Fruit fly (Drosophila melanogaster) whole organism, embryonic: ENCODE measurements around the gene CG31952.
A peak's percentile ranks its signal among the peaks of the same experiment; 100 is the strongest.

ENCODE experiments used
- CG10209 ChIP-seq: fragments of 200-800 bp; sonication (Bioruptor generic); optimal IDR thresholded peaks from 3 replicates; lab custom pipeline; 2017; ENCODE audit warnings: missing biosample characterization, mild to moderate bottlenecking, missing genetic modification characterization, missing genetic modification reagents
- CG10565 ChIP-seq: fragments of 200-800 bp; sonication (Bioruptor generic); optimal IDR thresholded peaks from 3 replicates; lab custom pipeline; 2016; ENCODE audit warnings: missing biosample characterization, mild to moderate bottlenecking, missing genetic modification characterization
- CG11247 ChIP-seq: fragments of 200-800 bp; sonication (Bioruptor generic); IDR thresholded peaks from 2 replicates; pipeline ENCODE4 v1.3.6; 2022; ENCODE audit warnings: missing biosample characterization, missing genetic modification characterization
- CG12104 ChIP-seq: fragments of 200-800 bp; sonication (Bioruptor generic); optimal IDR thresholded peaks from 3 replicates; lab custom pipeline; 2016; ENCODE audit warnings: missing biosample characterization, missing genetic modification characterization
- CG13775 ChIP-seq: fragments of 200-800 bp; sonication (Bioruptor generic); optimal IDR thresholded peaks from 3 replicates; lab custom pipeline; 2017; ENCODE audit warnings: missing biosample characterization, mild to moderate bottlenecking, missing genetic modification characterization
- CG13894 ChIP-seq: fragments of 200-800 bp; sonication (Bioruptor generic); optimal IDR thresholded peaks from 3 replicates; lab custom pipeline; 2018; ENCODE audit warnings: missing biosample characterization, mild to moderate bottlenecking, missing genetic modification characterization, moderate library complexity
- CG14050 ChIP-seq: fragments of 200-800 bp; sonication (Bioruptor generic); IDR thresholded peaks from 3 replicates; pipeline ENCODE4 v1.3.6; 2022; ENCODE audit warnings: missing biosample characterization, missing genetic modification characterization
- CG17385 ChIP-seq: fragments of 200-800 bp; sonication (Bioruptor generic); optimal IDR thresholded peaks from 3 replicates; lab custom pipeline; 2018; ENCODE audit warnings: missing biosample characterization, mild to moderate bottlenecking, missing genetic modification characterization
- CG2712 ChIP-seq: fragments of 200-800 bp; optimal IDR thresholded peaks from 3 replicates; lab custom pipeline; 2019; ENCODE audit warnings: missing biosample characterization, mild to moderate bottlenecking, missing genetic modification characterization, moderate library complexity
- CG2875 ChIP-seq: fragments of 200-800 bp; sonication (Bioruptor generic); optimal IDR thresholded peaks from 2 replicates; lab custom pipeline; 2017; ENCODE audit warnings: missing biosample characterization, mild to moderate bottlenecking, missing genetic modification characterization, missing genetic modification reagents
- CG3065 ChIP-seq: fragments of 200-800 bp; sonication (Bioruptor generic); optimal IDR thresholded peaks from 2 replicates; lab custom pipeline; 2016; ENCODE audit warnings: missing biosample characterization, missing genetic modification characterization
- CG32532 ChIP-seq: fragments of 200-800 bp; sonication (Bioruptor generic); IDR thresholded peaks from 2 replicates; pipeline ENCODE4 v1.3.6; 2022; ENCODE audit warnings: missing biosample characterization, missing genetic modification characterization
- CG33557 ChIP-seq: fragments of 200-800 bp; sonication (Bioruptor generic); optimal IDR thresholded peaks from 2 replicates; lab custom pipeline; 2019; ENCODE audit warnings: missing biosample characterization, mild to moderate bottlenecking, missing genetic modification characterization, moderate library complexity
- CG3726 ChIP-seq: fragments of 200-800 bp; sonication (Bioruptor generic); IDR thresholded peaks from 3 replicates; pipeline ENCODE4, ENCODE4 v1.3.6; 2022; ENCODE audit warnings: missing biosample characterization, missing genetic modification characterization
- CG3838 ChIP-seq: fragments of 200-800 bp; sonication (Bioruptor generic); optimal IDR thresholded peaks from 3 replicates; lab custom pipeline; 2016; ENCODE audit warnings: missing biosample characterization, missing genetic modification characterization
- CG7928 ChIP-seq: fragments of 200-800 bp; sonication (Bioruptor generic); optimal IDR thresholded peaks from 2 replicates; lab custom pipeline; 2017; ENCODE audit warnings: missing biosample characterization, mild to moderate bottlenecking, missing genetic modification characterization
- CG9437 ChIP-seq: fragments of 200-800 bp; sonication (Bioruptor generic); optimal IDR thresholded peaks from 2 replicates; lab custom pipeline; 2018; ENCODE audit warnings: missing biosample characterization, mild to moderate bottlenecking, missing genetic modification characterization
- CG9876 ChIP-seq: fragments of 200-800 bp; sonication (Bioruptor generic); optimal IDR thresholded peaks from 2 replicates; lab custom pipeline; 2016; ENCODE audit warnings: missing biosample characterization, missing genetic modification characterization
- Chrac-16 ChIP-seq: fragments of 200-800 bp; sonication (Bioruptor generic); optimal IDR thresholded peaks from 3 replicates; lab custom pipeline; 2016; ENCODE audit warnings: missing biosample characterization, missing genetic modification characterization
- D ChIP-seq, 2 experiments: fragments of 200-800 bp in 1 of 2; fragments of >200 bp in 1 of 2; sonication (Bioruptor generic) in 1 of 2; optimal IDR thresholded peaks; 2 replicates in 1 of 2; 3 replicates in 1 of 2; lab custom pipeline; 2017; ENCODE audit warnings: mild to moderate bottlenecking in 1 of 2, missing biosample characterization in 1 of 2, missing genetic modification characterization in 1 of 2, missing genetic modification reagents in 1 of 2
- E2f1 ChIP-seq: fragments of 200-800 bp; sonication (Bioruptor generic); IDR thresholded peaks from 2 replicates; pipeline ENCODE4 v1.3.6; 2022; ENCODE audit warnings: missing biosample characterization, missing genetic modification characterization
- Eip74EF ChIP-seq, 2 experiments: fragments of 200-800 bp in 1 of 2; fragments of >200 bp in 1 of 2; sonication (Bioruptor generic) in 1 of 2; optimal IDR thresholded peaks; 2 replicates each; lab custom pipeline; 2017 to 2019; ENCODE audit warnings: missing biosample characterization in 2 of 2, missing genetic modification characterization in 2 of 2, mild to moderate bottlenecking in 1 of 2, moderate library complexity in 1 of 2
- Hmx ChIP-seq: fragments of 200-800 bp; sonication (Bioruptor generic); optimal IDR thresholded peaks from 2 replicates; lab custom pipeline; 2016; ENCODE audit warnings: missing biosample characterization, missing genetic modification characterization
- MBD-R2 ChIP-seq: fragments of 200-800 bp; sonication (Bioruptor generic); IDR thresholded peaks from 2 replicates; pipeline ENCODE4 v1.3.6; 2022; ENCODE audit warnings: missing biosample characterization, missing genetic modification characterization
- MESR4 ChIP-seq: fragments of 200-800 bp; sonication (Bioruptor generic); optimal IDR thresholded peaks from 2 replicates; lab custom pipeline; 2018; ENCODE audit warnings: missing biosample characterization, mild to moderate bottlenecking, missing genetic modification characterization, moderate library complexity
- Mrtf ChIP-seq: fragments of 200-800 bp; sonication (Bioruptor generic); IDR thresholded peaks from 3 replicates; pipeline ENCODE4 v1.3.6; 2022; ENCODE audit warnings: missing biosample characterization, missing genetic modification characterization
- NC2α ChIP-seq: fragments of 200-800 bp; sonication (Bioruptor generic); optimal IDR thresholded peaks from 2 replicates; lab custom pipeline; 2016; ENCODE audit warnings: missing biosample characterization, missing genetic modification characterization
- Nf-YB ChIP-seq: fragments of 200-800 bp; sonication (Bioruptor generic); optimal IDR thresholded peaks from 3 replicates; lab custom pipeline; 2019; ENCODE audit warnings: missing biosample characterization, mild to moderate bottlenecking, missing genetic modification characterization, moderate library complexity
- Ptx1 ChIP-seq: fragments of 200-800 bp; sonication (Bioruptor generic); IDR thresholded peaks from 2 replicates; pipeline ENCODE4 v1.3.6; 2022; ENCODE audit warnings: missing biosample characterization, missing genetic modification characterization
- Sin3A ChIP-seq: fragments of >200 bp; optimal IDR thresholded peaks from 2 replicates; lab custom pipeline; 2018
- Xbp1 ChIP-seq: fragments of 200-800 bp; sonication (Bioruptor generic); optimal IDR thresholded peaks from 3 replicates; lab custom pipeline; 2016; ENCODE audit warnings: missing biosample characterization, mild to moderate bottlenecking, missing genetic modification characterization
- aop ChIP-seq: fragments of 200-800 bp; sonication (Bioruptor generic); IDR thresholded peaks from 2 replicates; pipeline ENCODE4 v1.3.6; 2022; ENCODE audit warnings: missing biosample characterization, missing genetic modification characterization
- ash1 ChIP-seq: fragments of 200-800 bp; sonication (Bioruptor generic); optimal IDR thresholded peaks from 2 replicates; lab custom pipeline; 2018; ENCODE audit warnings: missing biosample characterization, mild to moderate bottlenecking, missing genetic modification characterization
- bowl ChIP-seq: fragments of 200-800 bp; sonication (Bioruptor generic); IDR thresholded peaks from 2 replicates; pipeline ENCODE4 v1.3.6; 2022; ENCODE audit warnings: missing biosample characterization, missing genetic modification characterization
- fu2 ChIP-seq: fragments of 200-800 bp; sonication (Bioruptor generic); optimal IDR thresholded peaks from 2 replicates; lab custom pipeline; 2016; ENCODE audit warnings: missing biosample characterization, missing genetic modification characterization
- gcm ChIP-seq: fragments of 200-800 bp; sonication (Bioruptor generic); optimal IDR thresholded peaks from 2 replicates; lab custom pipeline; 2019; ENCODE audit warnings: missing biosample characterization, mild to moderate bottlenecking, missing genetic modification characterization, moderate library complexity
- gfzf ChIP-seq: fragments of 200-800 bp; sonication (Bioruptor generic); optimal IDR thresholded peaks from 2 replicates; lab custom pipeline; 2016; ENCODE audit warnings: missing biosample characterization, mild to moderate bottlenecking, missing genetic modification characterization, moderate library complexity
- grau ChIP-seq: fragments of 200-800 bp; optimal IDR thresholded peaks from 3 replicates; lab custom pipeline; 2019; ENCODE audit warnings: missing biosample characterization, mild to moderate bottlenecking, missing genetic modification characterization, moderate library complexity
- gro ChIP-seq: fragments of 200-800 bp; sonication (Bioruptor generic); optimal IDR thresholded peaks from 2 replicates; lab custom pipeline; 2016; ENCODE audit warnings: missing biosample characterization, missing genetic modification characterization
- ken ChIP-seq: fragments of 200-800 bp; sonication (Bioruptor generic); IDR thresholded peaks from 3 replicates; pipeline ENCODE4 v1.3.6; 2022; ENCODE audit warnings: missing biosample characterization, missing genetic modification characterization
- lab ChIP-seq: fragments of 200-800 bp; sonication (Bioruptor generic); optimal IDR thresholded peaks from 3 replicates; lab custom pipeline; 2017; ENCODE audit warnings: missing biosample characterization, missing genetic modification characterization, mild to moderate bottlenecking, moderate library complexity, missing genetic modification reagents
- oc ChIP-seq: fragments of 200-800 bp; sonication (Bioruptor generic); optimal IDR thresholded peaks from 2 replicates; lab custom pipeline; 2018; ENCODE audit warnings: missing biosample characterization, mild to moderate bottlenecking, missing genetic modification characterization, moderate library complexity
- scrt ChIP-seq: fragments of 200-800 bp; sonication (Bioruptor generic); optimal IDR thresholded peaks from 2 replicates; lab custom pipeline; 2018; ENCODE audit warnings: missing biosample characterization, mild to moderate bottlenecking, missing genetic modification characterization, moderate library complexity
- shn ChIP-seq: fragments of 200-800 bp; sonication (Bioruptor generic); optimal IDR thresholded peaks from 3 replicates; lab custom pipeline; 2016; ENCODE audit warnings: missing biosample characterization, missing genetic modification characterization
- tgo ChIP-seq: fragments of 200-800 bp; sonication (Bioruptor generic); IDR thresholded peaks from 3 replicates; pipeline ENCODE4 v1.3.6; 2022; ENCODE audit warnings: missing biosample characterization, missing genetic modification characterization
- twi ChIP-seq: fragments of 200-800 bp; optimal IDR thresholded peaks from 2 replicates; lab custom pipeline; 2019; ENCODE audit warnings: missing biosample characterization, mild to moderate bottlenecking, missing genetic modification characterization, moderate library complexity

CG31952 gene

dm6 chr2L:3437068-3437467 lies 20.6 kb downstream of the CG31952 start (continued):
- TF ChIP-seq CG10565 (GFP tag; lab: Kevin White, UChicago), result no peak
- peak; percentile 46; the same call in 1 of the 2 replicates for TF ChIP-seq bowl (GFP tag; lab: Robert Waterston, UW)
- no peak for TF ChIP-seq twi (tag; lab: Kevin White, UChicago)
- TF ChIP-seq CG9437 (GFP tag; lab: Kevin White, UChicago), result peak; percentile 31
- TF ChIP-seq scrt (GFP tag; lab: Kevin White, UChicago), result peak; percentile 34
- no peak for TF ChIP-seq shn (GFP tag; lab: Kevin White, UChicago)
- TF ChIP-seq ash1 (GFP tag; lab: Kevin White, UChicago), result no peak
- TF ChIP-seq CG10209 (GFP tag; lab: Kevin White, UChicago), result peak; percentile 27
- TF ChIP-seq tgo (GFP tag; lab: Robert Waterston, UW), result peak; percentile 63; the same call in 2 of the 3 replicates
- no peak for TF ChIP-seq CG32532 (GFP tag; lab: Robert Waterston, UW)
- TF ChIP-seq D (optimal IDR thresholded peaks at IDR 0.05; lab: Kevin White, UChicago), result no peak
- TF ChIP-seq D (GFP tag; optimal IDR thresholded peaks at IDR 0.05; lab: Kevin White, UChicago), result peak; percentile 25
- TF ChIP-seq CG11247 (GFP tag; lab: Robert Waterston, UW), result no peak
- no peak for TF ChIP-seq aop
- no peak for TF ChIP-seq Mrtf (GFP tag; lab: Robert Waterston, UW)
- TF ChIP-seq gro (GFP tag; lab: Kevin White, UChicago), result no peak
- TF ChIP-seq CG13894 (tag; lab: Kevin White, UChicago), result no peak
- peak; percentile 67 for TF ChIP-seq lab (GFP tag; lab: Kevin White, UChicago)
- peak; percentile 51 for TF ChIP-seq gcm (GFP tag; lab: Kevin White, UChicago)
- peak; percentile 18 for TF ChIP-seq CG33557 (GFP tag; lab: Kevin White, UChicago)
- no peak for TF ChIP-seq CG9876 (GFP tag; lab: Kevin White, UChicago)
- TF ChIP-seq CG13775 (GFP tag; lab: Kevin White, UChicago), result no peak
- TF ChIP-seq CG2712 (tag; lab: Kevin White, UChicago), result peak; percentile 80
- TF ChIP-seq Hmx, result no peak
- TF ChIP-seq CG2875 (GFP tag; lab: Kevin White, UChicago), result no peak
- no peak for TF ChIP-seq gfzf (GFP tag; lab: Kevin White, UChicago)
- TF ChIP-seq MESR4, result no peak
- no peak for TF ChIP-seq fu2
- TF ChIP-seq Chrac-16, result no peak
- no peak for TF ChIP-seq CG3838 (GFP tag; lab: Kevin White, UChicago)
- no peak for TF ChIP-seq NC2α
- TF ChIP-seq Eip74EF (GFP tag; optimal IDR thresholded peaks at IDR 0.05; lab: Kevin White, UChicago), result peak in 1 of 2 experiments; percentile 22
- no peak for TF ChIP-seq CG3726 (GFP tag; lab: Robert Waterston, UW)
- TF ChIP-seq oc (tag; lab: Kevin White, UChicago), result peak; percentile 38
- TF ChIP-seq CG14050 (GFP tag; lab: Robert Waterston, UW), result peak; percentile 37; the same call in 2 of the 3 replicates
- peak; percentile 62 for TF ChIP-seq CG17385
- peak; percentile 0 for TF ChIP-seq CG12104 (GFP tag; lab: Kevin White, UChicago)
- no peak for TF ChIP-seq CG3065
- TF ChIP-seq Nf-YB (GFP tag; lab: Kevin White, UChicago), result no peak
- no peak for TF ChIP-seq Sin3A (lab: Kevin White, UChicago)
- peak; percentile 49 for TF ChIP-seq E2f1 (GFP tag; lab: Robert Waterston, UW)
- no peak for TF ChIP-seq MBD-R2
- TF ChIP-seq Xbp1 (GFP tag; lab: Kevin White, UChicago), result peak; percentile 29
- 0 out of 3 replicates have a peak, but pooled peaks have one; percentile 35 for TF ChIP-seq ken (GFP tag; lab: Robert Waterston, UW)
- no peak for TF ChIP-seq CG7928 (GFP tag; lab: Kevin White, UChicago)
- TF ChIP-seq grau (tag; lab: Kevin White, UChicago), result peak; percentile 39
- peak; percentile 54 for TF ChIP-seq Ptx1
- TF ChIP-seq, all 482 proteins: peak for 191
